Worm (Caenorhabditis elegans) whole organism, L1 larva: ENCODE measurements around the gene F28C10.1.

Source experiments
- aha-1 ChIP-seq: fragments of 150-350 bp; optimal IDR thresholded peaks from 2 replicates; lab custom pipeline; 2014; ENCODE audit warnings: missing biosample characterization, missing genetic modification characterization
- ama-1 ChIP-seq: fragments of 150-350 bp; optimal IDR thresholded peaks from 2 replicates; lab custom pipeline; 2014
- ceh-90 ChIP-seq: sonication (generic microtip); optimal IDR thresholded peaks from 2 replicates; lab custom pipeline; 2016; ENCODE audit warnings: missing genetic modification characterization, missing compliant biosample characterization
- dsc-1 ChIP-seq: sonication (generic microtip); optimal IDR thresholded peaks from 2 replicates; lab custom pipeline; 2016; ENCODE audit warnings: mild to moderate bottlenecking, missing genetic modification characterization, missing compliant biosample characterization
- hlh-4 ChIP-seq: sonication (generic microtip); optimal IDR thresholded peaks from 2 replicates; lab custom pipeline; 2016; ENCODE audit warnings: mild to moderate bottlenecking, missing genetic modification characterization, missing compliant biosample characterization
- hpl-2 ChIP-seq: fragments of 150-350 bp; optimal IDR thresholded peaks from 2 replicates; lab custom pipeline; 2014; ENCODE audit warnings: missing biosample characterization, missing genetic modification reagents, missing genetic modification characterization
- lin-13 ChIP-seq: fragments of 150-350 bp; optimal IDR thresholded peaks from 2 replicates; lab custom pipeline; 2014; ENCODE audit warnings: missing biosample characterization, missing genetic modification reagents, missing genetic modification characterization
- lin-14 ChIP-seq: fragments of 200-800 bp; sonication (Bioruptor generic); optimal IDR thresholded peaks from 2 replicates; lab custom pipeline; 2018; ENCODE audit warnings: mild to moderate bottlenecking, missing genetic modification characterization, moderate library complexity, missing compliant biosample characterization
- lin-15B ChIP-seq: fragments of 150-350 bp; sonication (generic microtip); optimal IDR thresholded peaks from 3 replicates; lab custom pipeline; 2014; ENCODE audit warnings: missing biosample characterization, missing genetic modification characterization
- nhr-19 ChIP-seq: fragments of 200-800 bp; sonication (Bioruptor generic); conservative IDR thresholded peaks from 2 replicates; pipeline ENCODE4 v1.3.6; 2022; ENCODE audit warnings: missing genetic modification characterization, missing compliant biosample characterization
- nhr-76 ChIP-seq: sonication (generic microtip); optimal IDR thresholded peaks from 2 replicates; lab custom pipeline; 2017; ENCODE audit warnings: missing biosample characterization, missing genetic modification characterization
- nhr-90 ChIP-seq: sonication (generic microtip); optimal IDR thresholded peaks from 2 replicates; lab custom pipeline; 2016; ENCODE audit warnings: mild to moderate bottlenecking, missing genetic modification characterization, missing compliant biosample characterization; ENCODE audit not compliant: poor library complexity
- tbx-2 ChIP-seq: sonication (generic microtip); optimal IDR thresholded peaks from 2 replicates; lab custom pipeline; 2016; ENCODE audit warnings: missing genetic modification characterization, missing compliant biosample characterization
- unc-30 ChIP-seq: sonication (generic microtip); optimal IDR thresholded peaks from 2 replicates; lab custom pipeline; 2017; ENCODE audit warnings: missing biosample characterization, missing genetic modification characterization
- xbp-1 ChIP-seq: sonication (generic microtip); optimal IDR thresholded peaks from 2 replicates; lab custom pipeline; 2016; ENCODE audit warnings: missing genetic modification characterization, missing compliant biosample characterization
- ztf-11 ChIP-seq, 2 experiments: sonication (generic microtip); optimal IDR thresholded peaks; 2 replicates each; lab custom pipeline; 2016 to 2017; ENCODE audit warnings: missing genetic modification characterization in 2 of 2, missing biosample characterization in 1 of 2, missing compliant biosample characterization in 1 of 2

The F28C10.1 gene

ce11 chrX:593245-593733, 50.4 kb downstream of the F28C10.1 start (continued):
- TF ChIP-seq lin-14 (GFP tag; lab: Kevin White, UChicago): peak; percentile 99
- peak; percentile 77 for TF ChIP-seq xbp-1
- TF ChIP-seq unc-30 (tag; lab: Kevin White, UChicago): no peak
- TF ChIP-seq lin-15B: no peak
- TF ChIP-seq nhr-90 (tag; lab: Kevin White, UChicago): peak; percentile 66
- TF ChIP-seq ztf-11 (tag; optimal IDR thresholded peaks at IDR 0.05; lab: Kevin White, UChicago): peak in 1 of 2 experiments; percentile 78
- no peak; the same call in 1 of the 2 replicates for TF ChIP-seq nhr-19 (GFP tag; lab: Robert Waterston, UW)
- no peak for TF ChIP-seq nhr-76 (tag; lab: Kevin White, UChicago)
- no peak for TF ChIP-seq aha-1 (tag; lab: Kevin White, UChicago)
- TF ChIP-seq ama-1: no peak
- TF ChIP-seq lin-13 (GFP tag; lab: Kevin White, UChicago): peak; percentile 71
- TF ChIP-seq hlh-4 (tag; lab: Kevin White, UChicago): no peak
- TF ChIP-seq ceh-90: no peak
- peak; percentile 90 for TF ChIP-seq tbx-2 (tag; lab: Kevin White, UChicago)
- peak; percentile 79 for TF ChIP-seq dsc-1
- TF ChIP-seq hpl-2: no peak
